Worm (Caenorhabditis elegans): Measurements from ENCODE around the gene mig-14.

mig-14 gene

DNA sequence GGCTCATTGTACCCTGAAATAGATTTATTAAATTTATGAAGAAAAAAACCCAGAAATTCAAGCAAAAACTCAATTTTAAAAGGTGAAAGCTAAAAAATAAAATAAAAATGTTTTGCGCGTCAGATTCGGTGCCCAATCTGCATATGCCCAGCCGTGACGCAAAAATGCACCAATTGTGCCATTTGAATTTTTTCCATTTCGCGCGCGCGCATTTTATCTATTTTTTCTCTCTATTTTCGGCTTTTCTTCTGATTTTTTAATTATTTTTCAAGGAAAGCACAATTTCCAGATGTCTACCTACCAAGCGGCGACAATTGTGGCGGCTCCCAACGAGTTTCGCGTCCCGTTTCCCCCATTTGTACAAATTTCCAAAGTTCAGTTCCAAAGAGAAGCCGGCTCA, 15.7 kb upstream of the mig-14 start, which contains the start of the genes Y54G9A.7 and bub-3:
Gene Y54G9A.7, minus strand, starts transcription at position 7 of the 400 bp plus-strand sequence.
Gene bub-3, plus strand, starts transcription at position 270 of the 400 bp plus-strand sequence.
- TF ChIP-seq him-1 (tag; optimal IDR thresholded peaks at IDR 0.05) (no peak), dao-5 (tag; optimal IDR thresholded peaks at IDR 0.05) (no peak), W03F9.2 (tag; optimal IDR thresholded peaks at IDR 0.05) (no peak)

DNA sequence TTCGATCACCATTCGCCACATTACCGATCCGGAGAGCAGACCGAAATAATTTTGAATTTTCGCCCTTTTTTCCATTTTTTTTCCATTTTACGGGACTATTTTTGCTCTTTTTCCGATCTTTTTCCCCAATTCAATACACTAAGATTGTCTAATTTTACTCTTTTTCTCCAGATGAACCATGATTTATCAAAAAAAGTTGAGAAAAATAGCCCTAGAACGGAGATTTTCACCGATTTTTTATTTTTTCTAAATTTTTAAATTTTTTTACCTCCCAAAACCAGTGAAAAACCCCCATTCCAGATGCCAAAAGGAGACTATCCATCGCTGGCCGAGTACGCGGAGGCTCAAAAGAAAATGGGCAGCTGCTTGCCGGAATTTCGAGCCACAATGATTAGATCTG, 12.1 kb upstream of the mig-14 start, which contains the start of gene Y54G9A.9:
Gene Y54G9A.9, plus strand, starts transcription at position 301 of the 400 bp plus-strand sequence.
- TF ChIP-seq dao-5 (tag; optimal IDR thresholded peaks at IDR 0.05) (no peak), him-1 (tag; optimal IDR thresholded peaks at IDR 0.05) (no peak), W03F9.2 (tag; optimal IDR thresholded peaks at IDR 0.05) (no peak)

DNA sequence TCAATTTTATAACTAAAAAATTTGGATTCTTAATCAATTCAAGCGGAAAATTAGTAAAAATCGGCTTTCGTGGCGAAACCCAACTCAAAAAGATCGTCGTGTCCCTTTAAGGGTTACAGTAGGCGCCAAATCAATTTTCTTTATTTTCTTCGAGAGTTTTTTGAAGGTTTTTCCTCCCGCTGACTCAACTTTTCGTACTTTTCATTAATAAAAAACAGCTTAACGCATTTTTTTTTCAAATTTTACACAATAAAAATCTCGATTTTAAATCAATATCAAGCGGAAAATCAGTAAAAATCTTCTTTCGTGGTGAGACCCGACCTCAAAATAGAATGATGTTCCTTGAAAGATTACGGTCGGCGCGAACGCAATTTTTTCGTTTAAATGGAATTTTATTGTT, 9.4 kb upstream of the mig-14 start:
- peak; percentile 13 for TF ChIP-seq W03F9.2 (tag; optimal IDR thresholded peaks at IDR 0.05)
- TF ChIP-seq dao-5 (tag; optimal IDR thresholded peaks at IDR 0.05): no peak
- no peak for TF ChIP-seq him-1 (tag; optimal IDR thresholded peaks at IDR 0.05)

DNA sequence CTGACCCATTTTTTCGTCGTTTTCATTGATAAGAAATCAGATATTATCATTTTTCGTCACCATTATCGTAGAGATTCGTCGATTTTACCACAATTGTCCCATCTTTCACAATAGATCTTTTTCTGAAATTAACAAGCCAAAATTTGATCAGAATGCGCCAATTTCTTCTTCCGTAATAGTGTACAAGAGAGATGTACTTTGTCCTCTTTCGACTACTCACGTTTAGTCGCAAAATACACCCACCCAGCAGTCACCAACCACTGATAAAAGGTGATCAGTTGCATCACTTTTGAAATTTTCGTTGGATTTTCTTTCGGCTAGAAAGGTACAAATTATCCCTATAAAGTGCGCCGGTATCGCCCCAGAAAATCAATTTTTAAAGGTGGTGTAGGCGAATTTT, 9.0 kb upstream of the mig-14 start:
- TF ChIP-seq dao-5 (tag; optimal IDR thresholded peaks at IDR 0.05) (no peak), him-1 (tag; optimal IDR thresholded peaks at IDR 0.05) (no peak), W03F9.2 (tag; optimal IDR thresholded peaks at IDR 0.05) (no peak)

DNA sequence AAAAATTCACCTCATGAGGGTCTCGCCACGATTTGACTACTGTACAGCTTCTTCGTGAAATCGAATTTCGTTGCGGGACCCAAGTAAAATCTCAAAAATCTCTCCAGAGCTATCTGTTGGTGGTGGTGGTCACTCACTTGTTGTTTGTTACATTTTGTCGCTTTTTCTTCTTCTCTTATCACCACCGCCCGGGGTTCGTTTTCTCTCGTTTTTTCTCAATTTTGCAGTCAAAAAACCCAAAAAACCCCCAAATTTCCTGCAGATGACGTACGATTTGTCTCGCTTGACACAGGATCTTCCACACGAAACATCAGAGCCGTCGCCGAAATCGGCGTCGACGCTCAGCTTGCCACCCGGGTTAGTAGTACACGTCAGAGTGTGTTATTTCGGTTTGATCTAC, 5.4 kb upstream of the mig-14 start, which contains the start of gene R06B9.5:
Gene R06B9.5, plus strand, starts transcription at position 232 of the 400 bp plus-strand sequence.
- no peak for TF ChIP-seq dao-5 (tag; optimal IDR thresholded peaks at IDR 0.05)
- TF ChIP-seq W03F9.2 (tag; optimal IDR thresholded peaks at IDR 0.05): no peak
- no peak for TF ChIP-seq him-1 (tag; optimal IDR thresholded peaks at IDR 0.05)

DNA sequence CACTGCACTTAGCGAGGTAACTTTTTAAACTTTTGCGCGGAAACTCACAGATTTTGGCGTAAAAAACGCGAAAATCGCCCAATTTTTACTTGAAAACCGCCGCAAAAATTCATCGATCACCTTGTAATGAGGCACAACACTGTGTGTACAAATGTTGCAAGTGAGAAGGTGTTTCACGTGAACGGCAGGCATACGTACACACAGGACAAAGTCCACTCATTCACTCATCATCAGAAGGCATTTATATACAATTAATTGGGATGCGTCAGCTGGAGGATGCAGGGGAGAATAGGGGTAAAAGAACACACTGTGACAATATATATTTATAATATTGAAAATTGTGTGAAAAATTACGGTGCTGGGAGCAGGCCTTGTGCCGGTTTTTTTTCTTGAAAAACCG, 4.6 kb upstream of the mig-14 start:
- TF ChIP-seq him-1 (tag; optimal IDR thresholded peaks at IDR 0.05): no peak
- TF ChIP-seq W03F9.2 (tag; optimal IDR thresholded peaks at IDR 0.05): no peak
- TF ChIP-seq dao-5 (tag; optimal IDR thresholded peaks at IDR 0.05): no peak

DNA sequence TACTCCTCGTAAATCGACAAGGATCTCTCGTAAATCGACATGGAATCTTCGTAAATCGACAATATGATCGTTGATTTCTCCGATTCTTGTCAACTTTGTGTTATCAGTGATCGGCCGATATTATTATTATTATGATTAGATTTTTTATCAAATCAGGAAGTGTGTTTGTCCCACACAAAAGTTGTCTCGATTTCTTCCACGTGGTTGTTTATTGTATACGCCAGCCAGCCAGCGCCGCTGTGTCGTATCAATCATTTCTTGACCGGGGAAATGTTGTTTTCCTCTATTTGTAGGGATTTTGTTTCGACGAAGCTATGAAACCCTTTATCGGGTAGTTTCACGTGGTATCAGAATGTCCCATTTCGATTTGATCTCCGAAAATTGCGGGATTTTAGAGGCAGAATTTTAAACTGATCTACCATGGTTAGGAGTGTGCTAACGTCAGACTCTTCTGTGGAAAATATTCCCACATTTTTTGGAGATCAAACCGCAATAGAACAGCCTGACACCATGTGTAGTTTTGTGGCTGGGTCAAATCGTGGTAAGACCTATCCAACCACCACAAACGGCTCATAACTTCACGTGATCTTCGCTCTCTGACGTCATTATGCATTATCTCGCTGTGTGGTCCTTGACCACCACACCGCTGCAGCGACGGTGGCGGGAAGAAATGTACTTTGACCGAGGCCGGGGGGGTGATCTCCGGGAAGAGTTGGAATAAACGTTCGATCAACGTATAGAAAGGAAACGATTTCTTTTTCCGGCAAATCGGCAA, 3.6 kb upstream of the mig-14 start:
- TF ChIP-seq W03F9.2 (tag; optimal IDR thresholded peaks at IDR 0.05) (no peak), him-1 (tag; optimal IDR thresholded peaks at IDR 0.05) (no peak), dao-5 (tag; optimal IDR thresholded peaks at IDR 0.05) (no peak)

DNA sequence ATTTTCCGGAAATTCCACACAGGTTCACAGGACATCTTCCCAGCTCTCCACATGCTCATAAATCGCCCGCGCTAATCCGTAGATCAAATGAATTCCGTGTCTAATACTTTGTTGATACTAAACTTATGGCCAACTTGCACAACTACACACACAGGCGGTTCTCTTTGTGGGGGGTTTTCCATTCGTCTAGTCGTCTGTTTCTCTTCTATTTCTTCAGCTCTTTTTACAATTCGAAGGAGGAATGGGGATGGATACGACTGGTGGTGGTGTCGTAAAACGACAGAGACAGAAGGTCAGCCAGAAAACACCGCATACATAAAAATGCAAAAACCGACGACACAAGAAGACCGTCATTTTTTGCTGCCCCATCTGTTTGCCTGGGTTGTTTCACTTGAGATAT, 2.1 kb upstream of the mig-14 start:
- TF ChIP-seq dao-5 (tag; optimal IDR thresholded peaks at IDR 0.05): no peak
- TF ChIP-seq him-1 (tag; optimal IDR thresholded peaks at IDR 0.05): no peak
- no peak for TF ChIP-seq W03F9.2 (tag; optimal IDR thresholded peaks at IDR 0.05)

DNA sequence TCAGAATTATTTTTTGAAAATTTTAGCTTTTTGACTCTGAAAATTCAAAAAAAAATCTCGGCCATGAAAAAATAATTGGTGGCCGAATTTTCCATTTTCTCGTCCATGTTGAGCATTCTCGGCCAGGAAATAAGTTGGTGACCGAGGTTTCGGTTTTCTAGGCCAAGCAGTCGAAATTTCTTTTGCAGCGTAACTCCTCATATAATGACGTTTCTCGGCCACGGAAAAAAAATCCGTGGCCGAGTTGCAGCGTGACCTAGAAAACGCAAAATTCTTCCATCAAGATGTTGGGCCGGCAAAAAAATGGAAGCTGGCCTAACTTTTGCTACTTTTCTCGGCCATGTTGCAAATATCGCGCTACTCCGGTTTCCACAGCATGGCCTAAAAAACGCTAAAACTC, 8.6 kb downstream of the mig-14 start:
- no peak for TF ChIP-seq W03F9.2 (tag; optimal IDR thresholded peaks at IDR 0.05)
- TF ChIP-seq him-1 (tag; optimal IDR thresholded peaks at IDR 0.05): no peak
- TF ChIP-seq dao-5 (tag; optimal IDR thresholded peaks at IDR 0.05): no peak

DNA sequence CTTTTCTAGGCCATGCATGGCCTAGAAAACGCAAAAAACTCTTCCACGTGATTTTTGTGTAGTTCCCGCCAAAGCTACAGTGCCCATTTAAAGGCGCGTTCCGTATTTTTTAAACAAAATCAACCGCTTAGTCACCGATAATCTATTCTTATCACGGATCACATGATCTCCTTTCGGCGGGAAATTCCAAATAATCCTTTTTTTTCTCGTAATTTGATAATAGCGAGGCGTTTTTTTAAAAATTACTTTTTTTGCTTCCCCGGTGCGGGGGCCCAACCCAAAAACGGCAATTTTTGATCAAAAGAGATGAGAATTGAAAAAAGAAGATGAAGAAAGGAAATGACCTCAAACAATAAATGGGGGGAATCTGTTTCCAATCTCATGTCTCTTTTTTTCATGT, 9.5 kb downstream of the mig-14 start:
- TF ChIP-seq dao-5 (tag; optimal IDR thresholded peaks at IDR 0.05): no peak
- TF ChIP-seq W03F9.2 (tag; optimal IDR thresholded peaks at IDR 0.05): no peak
- TF ChIP-seq him-1 (tag; optimal IDR thresholded peaks at IDR 0.05): no peak

DNA sequence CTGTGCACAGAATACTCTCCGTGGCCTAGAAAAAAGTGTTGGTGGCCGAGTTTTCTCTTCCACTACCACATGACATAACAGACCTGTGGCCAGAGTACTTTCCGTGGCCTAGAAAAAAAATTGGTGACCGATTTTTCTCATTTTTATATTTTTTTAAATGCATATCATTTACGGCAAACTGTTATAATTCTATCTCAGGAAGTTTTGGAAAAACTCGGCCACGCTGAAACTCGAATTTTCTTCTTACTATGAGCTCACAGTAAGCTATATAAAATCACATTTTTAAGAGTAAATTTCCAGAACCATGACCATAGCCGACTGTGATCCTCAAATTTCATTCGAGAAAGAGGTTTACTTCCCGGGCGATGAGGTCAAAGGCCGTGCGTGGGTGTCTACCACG, 10.5 kb downstream of the mig-14 start, which contains the start of gene arrd-14:
Gene arrd-14, plus strand, starts transcription at position 301 of the 400 bp plus-strand sequence.
- TF ChIP-seq W03F9.2 (tag; optimal IDR thresholded peaks at IDR 0.05) (no peak), him-1 (tag; optimal IDR thresholded peaks at IDR 0.05) (no peak), dao-5 (tag; optimal IDR thresholded peaks at IDR 0.05) (no peak)

DNA sequence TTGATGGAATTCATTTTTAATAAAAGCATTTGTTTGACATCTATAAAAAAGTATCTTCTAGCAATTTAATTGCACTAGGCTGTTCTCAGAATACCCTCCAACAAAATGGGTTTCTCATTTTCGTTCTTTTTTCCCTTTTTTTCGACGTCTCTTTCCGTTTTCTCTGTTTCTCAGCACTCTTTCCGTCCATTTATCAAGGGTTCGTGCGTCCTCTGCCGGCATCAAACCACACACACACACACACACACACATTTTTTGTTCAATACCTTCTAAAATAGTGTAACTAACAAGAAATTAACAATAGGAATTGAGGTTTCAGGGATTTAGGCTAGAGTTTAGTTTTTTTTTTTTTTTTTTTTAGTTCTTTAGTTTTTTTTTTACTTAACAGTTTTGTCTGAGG, 14.7 kb downstream of the mig-14 start:
- TF ChIP-seq dao-5 (tag; optimal IDR thresholded peaks at IDR 0.05) (no peak), him-1 (tag; optimal IDR thresholded peaks at IDR 0.05) (no peak), W03F9.2 (tag; optimal IDR thresholded peaks at IDR 0.05) (no peak)

DNA sequence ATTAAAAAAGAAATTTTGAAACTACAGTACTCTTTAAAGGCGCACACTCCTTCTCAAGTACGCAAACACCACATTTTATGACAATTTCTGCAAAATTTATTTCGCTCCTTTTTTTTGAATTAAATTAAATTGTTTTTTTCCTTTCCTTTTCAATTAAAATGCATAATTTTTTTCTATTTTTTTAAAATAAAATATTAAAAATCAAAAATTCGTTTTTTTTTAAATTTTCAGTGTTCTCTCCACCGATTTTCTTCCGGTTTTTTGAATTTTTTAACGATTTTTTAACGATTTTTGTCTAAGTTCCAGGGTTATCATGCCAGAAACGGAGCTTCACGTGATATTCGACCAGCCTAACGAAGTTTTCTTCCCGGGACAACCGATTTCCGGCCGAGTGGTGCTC, 16.6 kb downstream of the mig-14 start, which contains the start of gene arrd-13:
Gene arrd-13, plus strand, starts transcription at position 301 of the 400 bp plus-strand sequence.
- TF ChIP-seq W03F9.2 (tag; optimal IDR thresholded peaks at IDR 0.05) (no peak), him-1 (tag; optimal IDR thresholded peaks at IDR 0.05) (no peak), dao-5 (tag; optimal IDR thresholded peaks at IDR 0.05) (no peak)

DNA sequence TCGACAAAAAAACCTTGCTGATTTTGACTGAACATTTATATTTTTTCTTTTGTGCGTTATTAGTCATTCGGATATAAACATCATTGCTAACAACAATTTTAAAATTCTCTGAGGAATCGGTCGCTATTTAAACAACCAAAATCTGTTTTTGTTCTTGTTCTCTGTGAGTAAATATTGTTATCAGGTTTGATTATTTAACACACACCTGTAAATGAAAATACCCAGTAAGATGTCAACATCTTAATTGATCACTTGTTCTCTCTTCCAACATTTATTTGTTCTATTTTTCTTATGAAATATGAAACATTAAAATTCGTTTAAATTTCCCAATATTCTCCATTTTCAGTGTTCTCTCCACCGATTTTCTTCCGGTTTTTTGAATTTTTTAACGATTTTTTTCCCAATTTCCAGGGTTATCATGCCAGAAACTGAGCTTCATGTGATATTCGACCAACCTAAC, 21.5 kb downstream of the mig-14 start, which contains the start of gene arrd-11:
Gene arrd-11, plus strand, starts transcription at position 410 of the 460 bp plus-strand sequence.
- TF ChIP-seq dao-5 (tag; optimal IDR thresholded peaks at IDR 0.05): no peak

Measured in whole organism, L4/young adult.